Worm (Caenorhabditis elegans): ENCODE measurements around the gene Y46G5A.18.

- TF ChIP-seq dao-5 (tag; optimal IDR thresholded peaks at IDR 0.05) (no peak), him-1 (tag; optimal IDR thresholded peaks at IDR 0.05) (no peak), W03F9.2 (tag; optimal IDR thresholded peaks at IDR 0.05) (no peak)
Measured at ce11 chrII:12785391-12785790, 19.7 kb downstream of the Y46G5A.18 start, which contains the start of gene Y46G5A.15.

Data from whole organism, L4/young adult.